Worm (Caenorhabditis elegans) whole organism, young adult: Measurements from ENCODE around the gene F15A4.10.

Experiments used
- C06A6.2 ChIP-seq: fragments of 200-800 bp; sonication (Bioruptor generic); conservative IDR thresholded peaks from 2 replicates; pipeline ENCODE4 v1.3.6; 2022; ENCODE audit warnings: missing genetic modification characterization, missing compliant biosample characterization
- K11D2.4 ChIP-seq: fragments of 200-800 bp; sonication (Bioruptor generic); IDR thresholded peaks from 2 replicates; pipeline ENCODE4 v1.3.6; 2022; ENCODE audit warnings: missing genetic modification reagents, missing genetic modification characterization, missing compliant biosample characterization
- efl-1 ChIP-seq: fragments of 150-350 bp; optimal IDR thresholded peaks from 2 replicates; lab custom pipeline; 2014; ENCODE audit warnings: missing biosample characterization, missing genetic modification reagents, missing genetic modification characterization
- lin-26 ChIP-seq: fragments of 200-800 bp; sonication (Bioruptor generic); IDR thresholded peaks from 2 replicates; pipeline ENCODE4 v1.3.6; 2022; ENCODE audit warnings: missing genetic modification reagents, missing genetic modification characterization, missing compliant biosample characterization
- ztf-25 ChIP-seq: fragments of 200-800 bp; sonication (Bioruptor generic); IDR thresholded peaks from 2 replicates; pipeline ENCODE4 v1.3.6; 2022; ENCODE audit warnings: missing genetic modification reagents, missing genetic modification characterization, missing compliant biosample characterization

DNA sequence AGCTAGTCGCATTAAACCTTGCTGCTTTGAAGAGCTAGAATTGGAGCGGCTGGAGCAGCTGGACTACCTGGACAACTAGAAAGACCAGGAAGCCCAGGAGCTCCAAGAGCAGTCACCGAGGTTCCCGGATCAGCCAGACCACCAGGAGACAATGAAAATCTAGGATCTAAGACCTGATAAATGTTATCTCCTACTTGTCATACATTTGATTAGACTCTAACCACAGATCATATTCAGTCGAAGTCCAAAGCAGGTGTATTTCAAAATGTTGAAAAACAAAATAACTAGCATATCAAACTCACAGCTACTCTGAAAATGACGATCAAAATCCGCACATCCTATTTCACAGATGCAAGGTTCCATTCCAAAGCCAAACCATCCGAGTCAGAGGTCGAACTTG is 7.0 kb upstream of the F15A4.10 start, which contains the start of gene srz-6:
- no peak for TF ChIP-seq K11D2.4 (GFP tag; lab: Robert Waterston, UW)
- no peak for TF ChIP-seq efl-1 (GFP tag; lab: Kevin White, UChicago)
- TF ChIP-seq lin-26 (GFP tag; lab: Robert Waterston, UW): no peak
- TF ChIP-seq ztf-25 (GFP tag; lab: Robert Waterston, UW): no peak
- no peak for TF ChIP-seq C06A6.2 (GFP tag; lab: Robert Waterston, UW)
